Worm (Caenorhabditis elegans): ENCODE results near the gene cyp-34A2.
"Not testable (repeated sequence)": the region's sequence is repeated elsewhere in the genome, so short reads cannot be mapped to it uniquely, and the experiment has no call there.

DNA sequence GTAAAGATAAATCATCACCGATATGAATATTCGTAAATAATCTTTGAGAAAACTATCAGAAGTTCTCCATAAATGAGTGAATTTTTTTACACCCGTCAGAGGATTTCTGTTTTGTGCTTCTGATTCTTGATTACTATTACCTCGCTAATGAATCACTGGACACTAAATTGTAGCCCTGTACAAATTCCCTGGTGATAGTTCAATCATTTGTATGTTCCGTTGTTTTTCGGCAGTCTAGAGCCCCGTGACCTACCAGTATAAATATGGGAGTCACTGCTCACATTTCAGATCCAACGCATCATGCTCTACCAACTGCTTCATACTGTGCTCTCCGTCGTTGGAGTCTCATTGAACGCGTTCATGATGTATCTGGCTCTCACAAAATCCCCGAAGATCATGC lies 40.6 kb downstream of the cyp-34A2 start, which contains the start of gene srd-28:
- TF ChIP-seq tlf-1 (GFP tag; optimal IDR thresholded peaks at IDR 0.05); lin-40 (tag; optimal IDR thresholded peaks at IDR 0.05); ztf-26 (tag; optimal IDR thresholded peaks at IDR 0.05); F37B4.10 (GFP tag; IDR thresholded peaks at IDR 0.05); rpc-1 (optimal IDR thresholded peaks at IDR 0.05); rpc-1 (tag; optimal IDR thresholded peaks at IDR 0.05); lir-1 (GFP tag; conservative IDR thresholded peaks at IDR 0.05); xnd-1 (tag; optimal IDR thresholded peaks at IDR 0.05); B0261.1 (tag; optimal IDR thresholded peaks at IDR 0.05); hlh-12 (tag; optimal IDR thresholded peaks at IDR 0.05); nhr-80 (tag; optimal IDR thresholded peaks at IDR 0.05); aptf-2 (GFP tag; conservative IDR thresholded peaks at IDR 0.05): not testable (repeated sequence)

Data from whole organism, young adult.